Worm (Caenorhabditis elegans) whole organism, mixed stage, embryonic: ENCODE measurements around the gene tbc-8.

Source experiments
- ces-1 ChIP-seq: fragments of 150-350 bp; optimal IDR thresholded peaks from 2 replicates; lab custom pipeline; 2014; ENCODE audit warnings: missing biosample characterization, missing genetic modification reagents, missing genetic modification characterization
- drap-1 ChIP-seq: fragments of 200-800 bp; sonication (Bioruptor generic); optimal IDR thresholded peaks from 3 replicates; lab custom pipeline; 2018; ENCODE audit warnings: mild to moderate bottlenecking, missing genetic modification characterization, missing compliant biosample characterization
- elt-3 ChIP-seq: fragments of 150-350 bp; optimal IDR thresholded peaks from 2 replicates; lab custom pipeline; 2014; ENCODE audit warnings: missing biosample characterization, missing genetic modification characterization
- lsy-2 ChIP-seq: fragments of 150-350 bp; optimal IDR thresholded peaks from 2 replicates; lab custom pipeline; 2014; ENCODE audit warnings: missing biosample characterization, missing genetic modification characterization
- mep-1 ChIP-seq: fragments of 150-350 bp; optimal IDR thresholded peaks from 2 replicates; lab custom pipeline; 2017; ENCODE audit warnings: missing biosample characterization, missing genetic modification reagents, missing genetic modification characterization, inconsistent platforms
- mls-2 ChIP-seq: sonication (generic microtip); optimal IDR thresholded peaks from 2 replicates; lab custom pipeline; 2016; ENCODE audit warnings: mild to moderate bottlenecking, missing genetic modification characterization, moderate library complexity, missing compliant biosample characterization
- nhr-237 ChIP-seq: fragments of 150-350 bp; optimal IDR thresholded peaks from 2 replicates; lab custom pipeline; 2014; ENCODE audit warnings: missing biosample characterization, missing genetic modification characterization
- nhr-28 ChIP-seq: fragments of 150-350 bp; optimal IDR thresholded peaks from 2 replicates; lab custom pipeline; 2014; ENCODE audit warnings: missing biosample characterization, missing genetic modification characterization
- ztf-11 ChIP-seq: fragments of 150-350 bp; optimal IDR thresholded peaks from 2 replicates; lab custom pipeline; 2014; ENCODE audit warnings: missing biosample characterization, missing genetic modification characterization

ce11 chrIII:10337508-10338166 is 27.1 kb upstream of the tbc-8 start, which contains the start of gene ttr-15:
- TF ChIP-seq mep-1: no peak
- no peak for TF ChIP-seq elt-3
- no peak for TF ChIP-seq ces-1
- no peak for TF ChIP-seq nhr-28 (tag; lab: Kevin White, UChicago)
- TF ChIP-seq ztf-11 (tag; lab: Kevin White, UChicago): no peak
- no peak for TF ChIP-seq nhr-237 (tag; lab: Kevin White, UChicago)
- no peak for TF ChIP-seq lsy-2 (tag; lab: Kevin White, UChicago)
- TF ChIP-seq drap-1 (GFP tag; lab: Kevin White, UChicago): no peak
- TF ChIP-seq mls-2 (tag; lab: Kevin White, UChicago): no peak
